Fruit fly (Drosophila melanogaster) whole organism: ENCODE measurements around the gene hale.

Source experiments
- CG8478 ChIP-seq: fragments of >200 bp; optimal IDR thresholded peaks from 2 replicates; lab custom pipeline; 2018; ENCODE audit warnings: inconsistent platforms
- Dll ChIP-seq: fragments of >200 bp; optimal IDR thresholded peaks from 2 replicates; lab custom pipeline; 2017
- EcR ChIP-seq, 2 experiments: fragments of >200 bp; optimal IDR thresholded peaks; 2 replicates each; lab custom pipeline; 2017; ENCODE audit warnings: missing biosample characterization in 2 of 2, missing genetic modification characterization in 2 of 2, missing genetic modification reagents in 2 of 2
- pan ChIP-seq: fragments of >200 bp; optimal IDR thresholded peaks from 2 replicates; lab custom pipeline; 2017
- psq ChIP-seq: fragments of >200 bp; optimal IDR thresholded peaks from 2 replicates; lab custom pipeline; 2017
- usp ChIP-seq: fragments of >200 bp; optimal IDR thresholded peaks from 2 replicates; lab custom pipeline; 2017; ENCODE audit warnings: missing biosample characterization, missing genetic modification characterization, mixed read lengths

dm6 chr3L:19978088-19978487, 7.6 kb downstream of the hale start:
- TF ChIP-seq CG8478 (no peak), pan (lab: Kevin White, UChicago) (no peak), usp (GFP tag; lab: Kevin White, UChicago) (no peak), Dll (lab: Kevin White, UChicago) (no peak), EcR (GFP tag; optimal IDR thresholded peaks at IDR 0.05; lab: Kevin White, UChicago) (no peak), psq (lab: Kevin White, UChicago) (no peak)
